Fruit fly (Drosophila melanogaster) whole organism, embryonic: ENCODE measurements around the gene CG15498.

Experiments
- ATbp ChIP-seq: fragments of 200-800 bp; sonication (Bioruptor generic); optimal IDR thresholded peaks from 2 replicates; lab custom pipeline; 2017; ENCODE audit warnings: missing biosample characterization, mild to moderate bottlenecking, missing genetic modification characterization, missing genetic modification reagents
- Bdp1 ChIP-seq: fragments of 200-800 bp; sonication (Bioruptor generic); optimal IDR thresholded peaks from 3 replicates; lab custom pipeline; 2016; ENCODE audit warnings: missing biosample characterization, missing genetic modification characterization
- CG10462 ChIP-seq: fragments of 200-800 bp; sonication (Bioruptor generic); optimal IDR thresholded peaks from 2 replicates; lab custom pipeline; 2016; ENCODE audit warnings: missing biosample characterization, missing genetic modification characterization
- CG11456 ChIP-seq: fragments of 200-800 bp; sonication (Bioruptor generic); IDR thresholded peaks from 3 replicates; pipeline ENCODE4 v1.3.6; 2022; ENCODE audit warnings: missing biosample characterization, missing genetic modification characterization
- CG11723 ChIP-seq: fragments of 200-800 bp; sonication (Bioruptor generic); optimal IDR thresholded peaks from 2 replicates; lab custom pipeline; 2017; ENCODE audit warnings: missing biosample characterization, mild to moderate bottlenecking, missing genetic modification characterization
- CG14965 ChIP-seq: fragments of 200-800 bp; sonication (Bioruptor generic); optimal IDR thresholded peaks from 2 replicates; lab custom pipeline; 2016; ENCODE audit warnings: missing biosample characterization, missing genetic modification characterization, borderline replicate concordance
- CG15514 ChIP-seq: fragments of 200-800 bp; sonication (Bioruptor generic); optimal IDR thresholded peaks from 3 replicates; lab custom pipeline; 2017; ENCODE audit warnings: missing biosample characterization, missing genetic modification characterization, mild to moderate bottlenecking, moderate library complexity, missing genetic modification reagents
- CG16779 ChIP-seq: fragments of 200-800 bp; sonication (Bioruptor generic); IDR thresholded peaks from 2 replicates; pipeline ENCODE4 v1.3.6; 2022; ENCODE audit warnings: missing biosample characterization, missing genetic modification characterization
- CG17612 ChIP-seq: fragments of 200-800 bp; sonication (Bioruptor generic); IDR thresholded peaks from 2 replicates; pipeline ENCODE4 v1.3.6; 2022; ENCODE audit warnings: missing biosample characterization, missing genetic modification characterization
- CG1792 ChIP-seq: fragments of 200-800 bp; sonication (Bioruptor generic); optimal IDR thresholded peaks from 2 replicates; lab custom pipeline; 2016; ENCODE audit warnings: missing biosample characterization, missing genetic modification characterization
- CG2199 ChIP-seq: fragments of 200-800 bp; sonication (Bioruptor generic); IDR thresholded peaks from 3 replicates; pipeline ENCODE4 v1.3.6; 2022; ENCODE audit warnings: missing biosample characterization, missing genetic modification characterization
- CG3163 ChIP-seq: fragments of 200-800 bp; sonication (Bioruptor generic); optimal IDR thresholded peaks from 3 replicates; lab custom pipeline; 2016; ENCODE audit warnings: missing biosample characterization, missing genetic modification characterization
- CG3838 ChIP-seq: fragments of 200-800 bp; sonication (Bioruptor generic); optimal IDR thresholded peaks from 3 replicates; lab custom pipeline; 2016; ENCODE audit warnings: missing biosample characterization, missing genetic modification characterization
- CG4820 ChIP-seq: fragments of 200-800 bp; sonication (Bioruptor generic); optimal IDR thresholded peaks from 3 replicates; lab custom pipeline; 2016; ENCODE audit warnings: missing biosample characterization, missing genetic modification characterization
- CG6175 ChIP-seq: fragments of 200-800 bp; sonication (Bioruptor generic); IDR thresholded peaks from 3 replicates; pipeline ENCODE4 v1.3.6; 2022; ENCODE audit warnings: missing biosample characterization, missing genetic modification characterization
- CG6272 ChIP-seq: fragments of 200-800 bp; sonication (Bioruptor generic); IDR thresholded peaks from 2 replicates; pipeline ENCODE4 v1.3.6; 2022; ENCODE audit warnings: missing biosample characterization, missing genetic modification characterization
- CG8944 ChIP-seq: fragments of 200-800 bp; sonication (Bioruptor generic); optimal IDR thresholded peaks from 3 replicates; lab custom pipeline; 2016; ENCODE audit warnings: missing biosample characterization, missing genetic modification characterization
- CkIIα-i1 ChIP-seq: fragments of 200-800 bp; sonication (Bioruptor generic); IDR thresholded peaks from 2 replicates; pipeline ENCODE4 v1.3.6; 2022; ENCODE audit warnings: missing biosample characterization, missing genetic modification characterization
- Deaf1 ChIP-seq: fragments of 200-800 bp; optimal IDR thresholded peaks from 3 replicates; lab custom pipeline; 2019; ENCODE audit warnings: missing biosample characterization, mild to moderate bottlenecking, missing genetic modification characterization, moderate library complexity
- Eip74EF ChIP-seq, 2 experiments: fragments of 200-800 bp in 1 of 2; fragments of >200 bp in 1 of 2; sonication (Bioruptor generic) in 1 of 2; optimal IDR thresholded peaks; 2 replicates each; lab custom pipeline; 2017 to 2019; ENCODE audit warnings: missing biosample characterization in 2 of 2, missing genetic modification characterization in 2 of 2, mild to moderate bottlenecking in 1 of 2, moderate library complexity in 1 of 2
- Ets65A ChIP-seq: fragments of 200-800 bp; sonication (Bioruptor generic); peaks from one replicate; lab custom pipeline; 2016; ENCODE audit warnings: missing biosample characterization, missing genetic modification characterization
- Hr78 ChIP-seq, 2 experiments: fragments of 200-800 bp in 1 of 2; fragments of >200 bp in 1 of 2; sonication (Bioruptor generic) in 1 of 2; optimal IDR thresholded peaks; 2 replicates each; lab custom pipeline; 2017 to 2019; ENCODE audit warnings: missing biosample characterization in 2 of 2, missing genetic modification characterization in 2 of 2, mild to moderate bottlenecking in 1 of 2, moderate library complexity in 1 of 2
- NC2β ChIP-seq: fragments of 200-800 bp; sonication (Bioruptor generic); optimal IDR thresholded peaks from 2 replicates; lab custom pipeline; 2016; ENCODE audit warnings: missing biosample characterization, missing genetic modification characterization
- Nf-YB ChIP-seq: fragments of 200-800 bp; sonication (Bioruptor generic); optimal IDR thresholded peaks from 3 replicates; lab custom pipeline; 2019; ENCODE audit warnings: missing biosample characterization, mild to moderate bottlenecking, missing genetic modification characterization, moderate library complexity
- Nf-YC ChIP-seq: fragments of 200-800 bp; optimal IDR thresholded peaks from 3 replicates; lab custom pipeline; 2019; ENCODE audit warnings: missing biosample characterization, mild to moderate bottlenecking, missing genetic modification characterization, moderate library complexity
- chif ChIP-seq, 2 experiments: fragments of 200-800 bp; sonication (Bioruptor generic); optimal IDR thresholded peaks; 3 replicates each; lab custom pipeline; 2016; ENCODE audit warnings: missing biosample characterization in 2 of 2, missing genetic modification characterization in 2 of 2
- chinmo ChIP-seq: fragments of 200-800 bp; sonication (Bioruptor generic); IDR thresholded peaks from 4 replicates; pipeline ENCODE4 v1.3.6; 2022; ENCODE audit warnings: missing biosample characterization, missing genetic modification characterization; ENCODE audit not compliant: partially characterized antibody
- chm ChIP-seq: fragments of 200-800 bp; sonication (Bioruptor generic); IDR thresholded peaks from 2 replicates; pipeline ENCODE4 v1.3.6; 2022; ENCODE audit warnings: missing biosample characterization, missing genetic modification characterization
- danr ChIP-seq: fragments of 200-800 bp; sonication (Bioruptor generic); IDR thresholded peaks from 2 replicates; pipeline ENCODE4 v1.3.6; 2022; ENCODE audit warnings: missing biosample characterization, missing genetic modification characterization
- dmrt11E ChIP-seq: fragments of 200-800 bp; sonication (Bioruptor generic); optimal IDR thresholded peaks from 3 replicates; lab custom pipeline; 2018; ENCODE audit warnings: missing biosample characterization, mild to moderate bottlenecking, missing genetic modification characterization, moderate library complexity
- ems ChIP-seq: fragments of 200-800 bp; sonication (Bioruptor generic); optimal IDR thresholded peaks from 3 replicates; lab custom pipeline; 2016; ENCODE audit warnings: missing biosample characterization, missing genetic modification characterization
- ewg ChIP-seq: fragments of 200-800 bp; sonication (Bioruptor generic); optimal IDR thresholded peaks from 3 replicates; lab custom pipeline; 2017; ENCODE audit warnings: mild to moderate bottlenecking, missing biosample characterization, missing genetic modification reagents, missing genetic modification characterization
- exex ChIP-seq: fragments of 200-800 bp; sonication (Bioruptor generic); optimal IDR thresholded peaks from 4 replicates; lab custom pipeline; 2018; ENCODE audit warnings: missing biosample characterization, mild to moderate bottlenecking, missing genetic modification characterization, moderate library complexity
- grn ChIP-seq: fragments of 200-800 bp; sonication (Bioruptor generic); optimal IDR thresholded peaks from 3 replicates; lab custom pipeline; 2017; ENCODE audit warnings: missing biosample characterization, missing genetic modification characterization
- hb ChIP-seq: fragments of 200-800 bp; sonication (Bioruptor generic); IDR thresholded peaks from 3 replicates; pipeline ENCODE4 v1.3.6; 2022; ENCODE audit warnings: missing biosample characterization, missing genetic modification characterization; ENCODE audit not compliant: partially characterized antibody
- kni ChIP-seq: fragments of 200-800 bp; sonication (Bioruptor generic); optimal IDR thresholded peaks from 3 replicates; lab custom pipeline; 2017; ENCODE audit warnings: mild to moderate bottlenecking, missing biosample characterization, missing genetic modification reagents, missing genetic modification characterization
- lab ChIP-seq: fragments of 200-800 bp; sonication (Bioruptor generic); optimal IDR thresholded peaks from 3 replicates; lab custom pipeline; 2017; ENCODE audit warnings: missing biosample characterization, missing genetic modification characterization, mild to moderate bottlenecking, moderate library complexity, missing genetic modification reagents
- mam ChIP-seq: fragments of 200-800 bp; sonication (Bioruptor generic); optimal IDR thresholded peaks from 3 replicates; lab custom pipeline; 2016; ENCODE audit warnings: missing biosample characterization, missing genetic modification characterization
- nerfin-1 ChIP-seq: fragments of 200-800 bp; sonication (Bioruptor generic); optimal IDR thresholded peaks from 3 replicates; lab custom pipeline; 2019; ENCODE audit warnings: missing biosample characterization, mild to moderate bottlenecking, missing genetic modification characterization, moderate library complexity
- oc ChIP-seq: fragments of 200-800 bp; sonication (Bioruptor generic); optimal IDR thresholded peaks from 2 replicates; lab custom pipeline; 2018; ENCODE audit warnings: missing biosample characterization, mild to moderate bottlenecking, missing genetic modification characterization, moderate library complexity
- peb ChIP-seq: fragments of 200-800 bp; sonication (Bioruptor generic); IDR thresholded peaks from 2 replicates; pipeline ENCODE4 v1.3.6; 2022; ENCODE audit warnings: missing biosample characterization, missing genetic modification characterization
- phol ChIP-seq: fragments of 200-800 bp; sonication (Bioruptor generic); optimal IDR thresholded peaks from 3 replicates; lab custom pipeline; 2018; ENCODE audit warnings: missing biosample characterization, mild to moderate bottlenecking, missing genetic modification characterization, moderate library complexity
- schlank ChIP-seq: fragments of 200-800 bp; sonication (Bioruptor generic); optimal IDR thresholded peaks from 2 replicates; lab custom pipeline; 2018; ENCODE audit warnings: missing biosample characterization, mild to moderate bottlenecking, missing genetic modification characterization
- sens ChIP-seq: fragments of 200-800 bp; sonication (Bioruptor generic); peaks from one replicate; lab custom pipeline; 2016; ENCODE audit warnings: missing biosample characterization, missing genetic modification characterization
- slbo ChIP-seq: fragments of 200-800 bp; sonication (Bioruptor generic); IDR thresholded peaks from 2 replicates; pipeline ENCODE4 v1.3.6; 2022; ENCODE audit warnings: missing biosample characterization, missing genetic modification characterization
- so ChIP-seq: fragments of 200-800 bp; sonication (Bioruptor generic); IDR thresholded peaks from 3 replicates; pipeline ENCODE4 v1.3.6; 2022; ENCODE audit warnings: missing biosample characterization, missing genetic modification characterization

Gene CG15498

dm6 chr3R:21528529-21528928 lies 40.4 kb downstream of the CG15498 start:
- no peak for TF ChIP-seq phol (tag; lab: Kevin White, UChicago)
- TF ChIP-seq Nf-YB, result peak; percentile 69
- no peak for TF ChIP-seq ems (GFP tag; lab: Kevin White, UChicago)
- no peak for TF ChIP-seq hb (GFP tag; lab: Robert Waterston, UW)
- TF ChIP-seq CG14965 (GFP tag; lab: Kevin White, UChicago), result no peak
- TF ChIP-seq CG4820, result no peak
- TF ChIP-seq CG8944, result no peak
- TF ChIP-seq Deaf1, result no peak
- no peak for TF ChIP-seq grn (GFP tag; lab: Kevin White, UChicago)
- TF ChIP-seq Nf-YC (tag; lab: Kevin White, UChicago), result peak; percentile 48
- peak; percentile 62 for TF ChIP-seq sens (GFP tag; lab: Kevin White, UChicago)
- no peak for TF ChIP-seq nerfin-1 (tag; lab: Kevin White, UChicago)
- no peak for TF ChIP-seq ewg (GFP tag; lab: Kevin White, UChicago)
- TF ChIP-seq ATbp (GFP tag; lab: Kevin White, UChicago), result no peak
- no peak for TF ChIP-seq chif (GFP tag; optimal IDR thresholded peaks at IDR 0.05; lab: Kevin White, UChicago)
- no peak for TF ChIP-seq CG10462 (GFP tag; lab: Kevin White, UChicago)
- no peak for TF ChIP-seq CG6175 (GFP tag; lab: Robert Waterston, UW)
- no peak for TF ChIP-seq CG6272 (GFP tag; lab: Robert Waterston, UW)
- no peak for TF ChIP-seq CG17612
- no peak for TF ChIP-seq dmrt11E (tag; lab: Kevin White, UChicago)
- no peak for TF ChIP-seq CG3163 (GFP tag; lab: Kevin White, UChicago)
- no peak for TF ChIP-seq peb (GFP tag; lab: Robert Waterston, UW)
- TF ChIP-seq slbo, result no peak

- TF ChIP-seq lab (GFP tag; lab: Kevin White, UChicago), result peak; percentile 60
- no peak for TF ChIP-seq CG11723 (GFP tag; lab: Kevin White, UChicago)
- no peak for TF ChIP-seq CG3838 (GFP tag; lab: Kevin White, UChicago)
- peak; percentile 67 for TF ChIP-seq exex
- no peak for TF ChIP-seq NC2β
Observed at dm6 chr3R:21524574-21524973, 44.4 kb downstream of the CG15498 start.

dm6 chr3R:21521780-21522179 lies 47.2 kb downstream of the CG15498 start:
- TF ChIP-seq CG16779 (GFP tag; lab: Robert Waterston, UW) (no peak), NC2β (no peak), Ets65A (GFP tag; lab: Kevin White, UChicago) (peak; percentile 84), chm (GFP tag; lab: Robert Waterston, UW) (0 out of 2 replicates have a peak, but pooled peaks have one; percentile 44), CG2199 (GFP tag; lab: Robert Waterston, UW) (no peak), mam (GFP tag; lab: Kevin White, UChicago) (no peak), CG11456 (GFP tag; lab: Robert Waterston, UW) (0 out of 3 replicates have a peak, but pooled peaks have one; percentile 28), schlank (tag; lab: Kevin White, UChicago) (no peak), Eip74EF (GFP tag; optimal IDR thresholded peaks at IDR 0.05; lab: Kevin White, UChicago) (no peak), so (GFP tag; lab: Robert Waterston, UW) (no peak), oc (tag; lab: Kevin White, UChicago) (no peak), Bdp1 (no peak), CkIIα-i1 (no peak), CG15514 (GFP tag; lab: Kevin White, UChicago) (peak; percentile 66), Hr78 (GFP tag; optimal IDR thresholded peaks at IDR 0.05; lab: Kevin White, UChicago) (peak in 1 of 2 experiments; percentile 69), kni (no peak), danr (no peak), chinmo (GFP tag; lab: Robert Waterston, UW) (0 out of 4 replicates have a peak, but pooled peaks have one; percentile 53), CG1792 (GFP tag; lab: Kevin White, UChicago) (no peak)
